Fruit fly (Drosophila melanogaster) whole organism, prepupa: ENCODE measurements around the gene CG18262.

Source experiments
- Blimp-1 ChIP-seq: fragments of 200-800 bp; sonication (Bioruptor generic); optimal IDR thresholded peaks from 3 replicates; lab custom pipeline; 2017; ENCODE audit warnings: missing biosample characterization, missing genetic modification characterization, mild to moderate bottlenecking, moderate library complexity, missing genetic modification reagents
- CG10669 ChIP-seq: fragments of 200-800 bp; sonication (Bioruptor generic); optimal IDR thresholded peaks from 3 replicates; lab custom pipeline; 2018; ENCODE audit warnings: missing biosample characterization, mild to moderate bottlenecking, missing genetic modification characterization, moderate library complexity
- CG11902 ChIP-seq: fragments of 200-800 bp; sonication (Bioruptor generic); optimal IDR thresholded peaks from 3 replicates; lab custom pipeline; 2016; ENCODE audit warnings: missing biosample characterization, missing genetic modification characterization
- CG1621 ChIP-seq: fragments of 200-800 bp; sonication (Bioruptor generic); optimal IDR thresholded peaks from 3 replicates; lab custom pipeline; 2018; ENCODE audit warnings: missing biosample characterization, mild to moderate bottlenecking, missing genetic modification characterization
- CG6163 ChIP-seq: fragments of 200-800 bp; sonication (Bioruptor generic); IDR thresholded peaks from 3 replicates; pipeline ENCODE4 v1.3.6; 2022; ENCODE audit warnings: missing biosample characterization, missing genetic modification characterization
- Eip93F ChIP-seq: fragments of 200-800 bp; sonication (Bioruptor generic); optimal IDR thresholded peaks from 2 replicates; lab custom pipeline; 2016; ENCODE audit warnings: missing biosample characterization, mild to moderate bottlenecking, missing genetic modification characterization
- Gug ChIP-seq: fragments of 200-800 bp; sonication (Bioruptor generic); IDR thresholded peaks from 2 replicates; pipeline ENCODE4 v1.3.6; 2022; ENCODE audit warnings: missing biosample characterization, missing genetic modification characterization
- OdsH ChIP-seq: fragments of 200-800 bp; sonication (Bioruptor generic); optimal IDR thresholded peaks from 3 replicates; lab custom pipeline; 2016; ENCODE audit warnings: missing biosample characterization, missing genetic modification characterization
- Sox14 ChIP-seq: fragments of 200-800 bp; sonication (Bioruptor generic); optimal IDR thresholded peaks from 3 replicates; lab custom pipeline; 2016; ENCODE audit warnings: missing biosample characterization, missing genetic modification characterization
- acj6 ChIP-seq: fragments of 200-800 bp; sonication (Bioruptor generic); optimal IDR thresholded peaks from 3 replicates; lab custom pipeline; 2016; ENCODE audit warnings: missing biosample characterization, missing genetic modification characterization
- dac ChIP-seq: fragments of 200-800 bp; sonication (Bioruptor generic); optimal IDR thresholded peaks from 2 replicates; lab custom pipeline; 2017; ENCODE audit warnings: missing biosample characterization, mild to moderate bottlenecking, missing genetic modification characterization
- net ChIP-seq: fragments of 200-800 bp; sonication (Bioruptor generic); optimal IDR thresholded peaks from 3 replicates; lab custom pipeline; 2016; ENCODE audit warnings: missing biosample characterization, missing genetic modification characterization
- topi ChIP-seq: fragments of 200-800 bp; sonication (Bioruptor generic); optimal IDR thresholded peaks from 3 replicates; lab custom pipeline; 2016; ENCODE audit warnings: missing biosample characterization, missing genetic modification characterization

- TF ChIP-seq Blimp-1 (GFP tag; lab: Kevin White, UChicago) (no peak), topi (GFP tag; lab: Kevin White, UChicago) (no peak), dac (GFP tag; lab: Kevin White, UChicago) (no peak), net (GFP tag; lab: Kevin White, UChicago) (no peak), CG1621 (tag; lab: Kevin White, UChicago) (no peak), Sox14 (no peak), Gug (GFP tag; lab: Robert Waterston, UW) (no peak), acj6 (GFP tag; lab: Kevin White, UChicago) (no peak), Eip93F (no peak), CG10669 (no peak), CG11902 (GFP tag; lab: Kevin White, UChicago) (no peak), CG6163 (no peak), OdsH (no peak)
Measured at dm6 chrX:8140707-8141106, 12.0 kb upstream of the CG18262 start.
